Worm (Caenorhabditis elegans) whole organism, midembryonic: ENCODE results near the gene F49E10.2.

Experiments used
- T22C8.4 ChIP-seq: fragments of 200-800 bp; sonication (Bioruptor generic); IDR thresholded peaks from 2 replicates; pipeline ENCODE4 v1.3.6; 2022; ENCODE audit warnings: missing genetic modification characterization, missing compliant biosample characterization
- klf-2 ChIP-seq: fragments of 200-800 bp; sonication (Bioruptor generic); conservative IDR thresholded peaks from 2 replicates; pipeline ENCODE4 v1.3.6; 2022; ENCODE audit warnings: missing genetic modification reagents, missing genetic modification characterization, missing compliant biosample characterization
- ref-1 ChIP-seq: fragments of 200-800 bp; sonication (Bioruptor generic); conservative IDR thresholded peaks from 2 replicates; pipeline ENCODE4 v1.3.6; 2022; ENCODE audit warnings: missing genetic modification reagents, missing genetic modification characterization, missing compliant biosample characterization
- ztf-23 ChIP-seq: fragments of 200-800 bp; sonication (Bioruptor generic); IDR thresholded peaks from 2 replicates; pipeline ENCODE4 v1.3.6; 2022; ENCODE audit warnings: missing genetic modification reagents, missing genetic modification characterization, missing compliant biosample characterization
- ztf-29 ChIP-seq: fragments of 200-800 bp; sonication (Bioruptor generic); IDR thresholded peaks from 2 replicates; pipeline ENCODE4 v1.3.6; 2022; ENCODE audit warnings: missing genetic modification reagents, missing genetic modification characterization, missing compliant biosample characterization

- TF ChIP-seq ztf-29 (GFP tag; lab: Robert Waterston, UW) (no peak), ref-1 (no peak), klf-2 (no peak), ztf-23 (GFP tag; lab: Robert Waterston, UW) (no peak), T22C8.4 (no peak)
These were observed 5.8 kb downstream of the F49E10.2 start for ce11 chrX:5896001-5896400.
